Worm (Caenorhabditis elegans) whole organism, late embryonic: ENCODE data around the gene vps-53.

ENCODE experiments used
- T23F11.4 ChIP-seq: fragments of 200-800 bp; sonication (Bioruptor generic); optimal IDR thresholded peaks from 2 replicates; lab custom pipeline; 2018; ENCODE audit warnings: mild to moderate bottlenecking, missing genetic modification characterization, missing compliant biosample characterization
- ahr-1 ChIP-seq: sonication (generic microtip); optimal IDR thresholded peaks from 2 replicates; lab custom pipeline; 2016; ENCODE audit warnings: missing genetic modification characterization, missing compliant biosample characterization
- ceh-19 ChIP-seq: fragments of 200-800 bp; sonication (Bioruptor generic); optimal IDR thresholded peaks from 2 replicates; lab custom pipeline; 2018; ENCODE audit warnings: mild to moderate bottlenecking, missing genetic modification characterization, missing compliant biosample characterization
- ceh-30 ChIP-seq: fragments of 150-350 bp; optimal IDR thresholded peaks from 2 replicates; lab custom pipeline; 2014; ENCODE audit warnings: missing biosample characterization, missing genetic modification characterization
- ceh-31 ChIP-seq: sonication (generic microtip); optimal IDR thresholded peaks from 2 replicates; lab custom pipeline; 2016; ENCODE audit warnings: missing genetic modification characterization, missing compliant biosample characterization
- ceh-34 ChIP-seq: sonication (generic microtip); optimal IDR thresholded peaks from 2 replicates; lab custom pipeline; 2016; ENCODE audit warnings: mild to moderate bottlenecking, missing genetic modification characterization, missing compliant biosample characterization
- ceh-45 ChIP-seq: fragments of 200-800 bp; sonication (Bioruptor generic); IDR thresholded peaks from 2 replicates; pipeline ENCODE4 v1.3.6; 2022; ENCODE audit warnings: missing genetic modification reagents, missing genetic modification characterization, missing compliant biosample characterization
- ceh-48 ChIP-seq: sonication (generic microtip); optimal IDR thresholded peaks from 2 replicates; lab custom pipeline; 2016; ENCODE audit warnings: missing genetic modification characterization, inconsistent platforms, missing compliant biosample characterization
- ceh-6 ChIP-seq: fragments of 200-800 bp; sonication (Bioruptor generic); optimal IDR thresholded peaks from 2 replicates; lab custom pipeline; 2018; ENCODE audit warnings: mild to moderate bottlenecking, missing genetic modification characterization, missing compliant biosample characterization
- che-1 ChIP-seq: sonication (generic microtip); optimal IDR thresholded peaks from 2 replicates; lab custom pipeline; 2016; ENCODE audit warnings: mild to moderate bottlenecking, missing genetic modification characterization, missing compliant biosample characterization
- dve-1 ChIP-seq: sonication (generic microtip); optimal IDR thresholded peaks from 2 replicates; lab custom pipeline; 2017; ENCODE audit warnings: antibody characterized with exemption, mild to moderate bottlenecking, missing genetic modification characterization, missing compliant biosample characterization
- elt-2 ChIP-seq: sonication (generic microtip); optimal IDR thresholded peaks from 2 replicates; lab custom pipeline; 2016; ENCODE audit warnings: missing genetic modification reagents, missing genetic modification characterization, missing compliant biosample characterization
- gmeb-2 ChIP-seq: sonication (generic microtip); optimal IDR thresholded peaks from 2 replicates; lab custom pipeline; 2016; ENCODE audit warnings: missing genetic modification characterization, inconsistent platforms, missing compliant biosample characterization
- hlh-13 ChIP-seq: fragments of 200-800 bp; sonication (Bioruptor generic); optimal IDR thresholded peaks from 2 replicates; lab custom pipeline; 2018; ENCODE audit warnings: mild to moderate bottlenecking, missing genetic modification characterization, missing compliant biosample characterization
- hlh-30 ChIP-seq: sonication (generic microtip); optimal IDR thresholded peaks from 2 replicates; lab custom pipeline; 2017; ENCODE audit warnings: antibody characterized with exemption, missing genetic modification characterization, missing compliant biosample characterization; ENCODE audit not compliant: insufficient read depth
- nfya-1 ChIP-seq: sonication (generic microtip); optimal IDR thresholded peaks from 2 replicates; lab custom pipeline; 2017; ENCODE audit warnings: missing genetic modification characterization, mild to moderate bottlenecking, missing compliant biosample characterization, antibody characterized with exemption, moderate library complexity
- nhr-11 ChIP-seq: fragments of 150-350 bp; optimal IDR thresholded peaks from 2 replicates; lab custom pipeline; 2014; ENCODE audit warnings: missing biosample characterization, missing genetic modification characterization
- npax-4 ChIP-seq: sonication (generic microtip); optimal IDR thresholded peaks from 2 replicates; lab custom pipeline; 2016; ENCODE audit warnings: missing genetic modification characterization, missing compliant biosample characterization
- pag-3 ChIP-seq: sonication (generic microtip); optimal IDR thresholded peaks from 2 replicates; lab custom pipeline; 2016; ENCODE audit warnings: missing compliant biosample characterization, missing genetic modification characterization, borderline replicate concordance
- pax-1 ChIP-seq: fragments of 150-350 bp; optimal IDR thresholded peaks from 2 replicates; lab custom pipeline; 2014; ENCODE audit warnings: missing biosample characterization, missing genetic modification characterization
- pha-4 ChIP-seq: fragments of 150-350 bp; optimal IDR thresholded peaks from 2 replicates; lab custom pipeline; 2018; ENCODE audit warnings: missing biosample characterization, missing genetic modification reagents, missing genetic modification characterization
- ref-2 ChIP-seq: sonication (generic microtip); optimal IDR thresholded peaks from 2 replicates; lab custom pipeline; 2016; ENCODE audit warnings: missing genetic modification characterization, missing compliant biosample characterization
- rnt-1 ChIP-seq: sonication (generic microtip); optimal IDR thresholded peaks from 2 replicates; lab custom pipeline; 2016; ENCODE audit warnings: missing genetic modification characterization, missing compliant biosample characterization
- sox-2 ChIP-seq: fragments of 200-800 bp; sonication (Bioruptor generic); IDR thresholded peaks from 2 replicates; pipeline ENCODE4 v1.3.6; 2022; ENCODE audit warnings: missing genetic modification reagents, missing genetic modification characterization, missing compliant biosample characterization
- tbx-7 ChIP-seq: sonication (generic microtip); optimal IDR thresholded peaks from 2 replicates; lab custom pipeline; 2016; ENCODE audit warnings: missing genotype, missing genetic modification characterization, missing compliant biosample characterization
- ttx-3 ChIP-seq: sonication (generic microtip); optimal IDR thresholded peaks from 2 replicates; lab custom pipeline; 2016; ENCODE audit warnings: missing genetic modification reagents, missing genetic modification characterization, missing compliant biosample characterization
- unc-3 ChIP-seq, 2 experiments: fragments of 200-800 bp in 1 of 2; sonication (Bioruptor generic) in 1 of 2; sonication (generic microtip) in 1 of 2; conservative IDR thresholded peaks in 1 of 2; optimal IDR thresholded peaks in 1 of 2; 2 replicates each; pipeline versions ENCODE4 v1.3.6 to Lab custom; 2016 to 2022; ENCODE audit warnings: missing compliant biosample characterization in 2 of 2, missing genetic modification characterization in 2 of 2, missing genetic modification reagents in 1 of 2
- unc-42 ChIP-seq: sonication (generic microtip); optimal IDR thresholded peaks from 2 replicates; lab custom pipeline; 2016; ENCODE audit warnings: missing genotype, missing genetic modification characterization, missing compliant biosample characterization
- unc-86 ChIP-seq: sonication (generic microtip); optimal IDR thresholded peaks from 2 replicates; lab custom pipeline; 2016; ENCODE audit warnings: missing genetic modification characterization, missing compliant biosample characterization
- zip-5 ChIP-seq: sonication (generic microtip); optimal IDR thresholded peaks from 2 replicates; lab custom pipeline; 2016; ENCODE audit warnings: missing genetic modification characterization, missing compliant biosample characterization

The vps-53 gene

ce11 chrIII:9758848-9759247 is 1.5 kb upstream of the vps-53 start, which contains the start of gene rmd-1:
Gene rmd-1 (plus strand): TSS chrIII:9759094.
- no peak for TF ChIP-seq pha-4 (tag; lab: Kevin White, UChicago)
- TF ChIP-seq sox-2 (GFP tag; lab: Robert Waterston, UW): no peak
- TF ChIP-seq zip-5 (tag; lab: Kevin White, UChicago): no peak

ce11 chrIII:9752852-9753251 is 4.5 kb downstream of the vps-53 start, which contains the start of gene ech-6:
Gene ech-6 (minus strand): TSS chrIII:9752883.
- no peak for TF ChIP-seq zip-5 (tag; lab: Kevin White, UChicago)
- no peak for TF ChIP-seq ceh-30 (tag; lab: Kevin White, UChicago)
- TF ChIP-seq tbx-7: no peak

ce11 chrIII:9751074-9751473 is 6.2 kb downstream of the vps-53 start, which contains the start of gene T05G5.5:
Gene T05G5.5 (minus strand): TSS chrIII:9751432.
- no peak for TF ChIP-seq hlh-30 (tag; lab: Kevin White, UChicago)
- TF ChIP-seq ceh-31 (tag; lab: Kevin White, UChicago): no peak
- TF ChIP-seq T23F11.4 (GFP tag; lab: Kevin White, UChicago): no peak
- no peak for TF ChIP-seq dve-1 (tag; lab: Kevin White, UChicago)
- no peak for TF ChIP-seq gmeb-2
- no peak for TF ChIP-seq che-1 (tag; lab: Kevin White, UChicago)
- TF ChIP-seq nhr-11 (tag; lab: Kevin White, UChicago): no peak
- no peak for TF ChIP-seq ttx-3 (tag; lab: Kevin White, UChicago)
- no peak for TF ChIP-seq ceh-6
- TF ChIP-seq pag-3 (tag; lab: Kevin White, UChicago): no peak
- no peak for TF ChIP-seq ceh-30 (tag; lab: Kevin White, UChicago)
- no peak for TF ChIP-seq pha-4 (tag; lab: Kevin White, UChicago)
- no peak for TF ChIP-seq elt-2 (tag; lab: Kevin White, UChicago)
- TF ChIP-seq ahr-1 (tag; lab: Kevin White, UChicago): no peak
- no peak for TF ChIP-seq unc-3 (GFP tag; conservative IDR thresholded peaks at IDR 0.05; lab: Robert Waterston, UW)
- no peak for TF ChIP-seq unc-3 (tag; optimal IDR thresholded peaks at IDR 0.05; lab: Kevin White, UChicago)
- no peak for TF ChIP-seq hlh-13 (GFP tag; lab: Kevin White, UChicago)
- TF ChIP-seq npax-4 (tag; lab: Kevin White, UChicago): no peak
- TF ChIP-seq ceh-19 (GFP tag; lab: Kevin White, UChicago): no peak

DNA sequence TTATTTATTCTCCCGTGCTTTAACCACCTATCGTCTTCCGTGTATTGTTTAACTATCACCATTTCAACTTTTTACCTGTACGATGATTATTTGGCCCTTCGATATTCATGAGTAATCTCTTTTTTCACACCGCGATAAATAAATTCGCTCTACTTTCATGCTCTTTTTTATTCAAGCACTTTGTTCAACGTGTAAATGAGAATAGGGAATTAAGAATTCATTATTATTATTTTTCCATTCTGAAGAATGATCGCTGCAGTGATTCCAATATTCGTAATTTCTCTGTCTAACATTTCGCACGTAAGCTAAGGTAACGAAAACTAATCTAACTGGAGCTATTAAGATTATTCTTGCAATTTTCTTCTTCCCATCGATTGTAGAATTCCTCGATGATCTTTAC is 8.6 kb downstream of the vps-53 start, which contains the start of gene T05G5.4:
Gene T05G5.4 (plus strand): TSS at position 241 of the 400 bp plus-strand sequence.
- TF ChIP-seq ceh-45 (GFP tag; lab: Robert Waterston, UW) (no peak), gmeb-2 (no peak), unc-86 (tag; lab: Kevin White, UChicago) (no peak)

DNA sequence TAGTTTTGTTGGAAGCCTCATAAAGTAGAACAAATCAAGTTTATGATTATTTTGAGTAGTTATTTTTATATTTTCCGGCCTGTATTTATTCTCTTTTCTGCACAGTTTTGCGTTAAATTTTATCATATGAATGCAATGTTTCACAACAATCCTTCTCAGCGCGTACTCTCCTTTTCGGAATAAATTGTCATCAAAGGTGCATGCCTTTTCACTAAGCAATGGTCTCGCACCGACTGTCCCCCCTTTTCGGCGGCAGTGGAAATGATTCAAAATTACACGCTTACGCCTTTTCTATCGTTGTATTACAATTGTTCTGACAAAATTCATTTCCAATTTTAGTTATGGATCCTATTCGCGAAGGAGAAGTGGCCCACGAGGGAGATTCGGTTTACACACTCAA is 10.2 kb downstream of the vps-53 start, which contains the start of the genes iff-1 and cdk-1:
Gene iff-1 (minus strand): TSS at position 61 of the 400 bp plus-strand sequence.
Gene cdk-1 (plus strand): TSS at position 340 of the 400 bp plus-strand sequence.
- TF ChIP-seq unc-42 (peak; percentile 1), nfya-1 (tag; lab: Kevin White, UChicago) (peak; percentile 12), ceh-31 (tag; lab: Kevin White, UChicago) (peak; percentile 8), zip-5 (tag; lab: Kevin White, UChicago) (no peak)

- TF ChIP-seq pax-1 (tag; lab: Kevin White, UChicago) (no peak), hlh-30 (tag; lab: Kevin White, UChicago) (no peak), unc-42 (no peak), ceh-30 (tag; lab: Kevin White, UChicago) (no peak), T23F11.4 (GFP tag; lab: Kevin White, UChicago) (no peak)
Observed at ce11 chrIII:9746665-9747064, 10.6 kb downstream of the vps-53 start.

ce11 chrIII:9745333-9745897 is 11.9 kb downstream of the vps-53 start:
- TF ChIP-seq ceh-34 (peak; percentile 4), ref-2 (tag; lab: Kevin White, UChicago) (peak; percentile 22), rnt-1 (tag; lab: Kevin White, UChicago) (peak; percentile 5), nfya-1 (tag; lab: Kevin White, UChicago) (peak; percentile 11), ceh-48 (tag; lab: Kevin White, UChicago) (no peak)
- TF ChIP-seq, all 69 proteins: peak for 4
